Worm (Caenorhabditis elegans): Measurements from ENCODE around the gene Y11D7A.5.

Y11D7A.5 gene

DNA sequence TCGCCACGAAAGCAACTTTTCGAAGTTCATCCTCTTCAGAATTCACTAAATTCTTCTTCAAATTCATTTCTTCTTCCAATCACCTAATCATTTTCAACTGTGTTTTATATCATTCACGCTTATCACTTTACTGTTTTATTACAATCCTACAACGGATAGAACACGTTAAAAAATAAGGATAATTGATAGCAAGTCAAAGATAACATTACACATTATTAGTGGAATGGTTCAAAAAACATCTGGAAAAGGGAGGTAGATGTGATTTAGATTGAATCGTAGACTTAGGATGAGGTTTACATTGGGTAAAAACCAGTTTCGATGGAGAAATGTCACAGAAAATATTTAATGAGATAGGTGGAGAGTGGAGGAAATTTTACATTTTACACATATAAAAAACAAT lies 16.4 kb upstream of the Y11D7A.5 start, which contains the start of gene col-120:
Gene col-120 (minus strand): TSS at position 101 of the 400 bp plus-strand sequence.
- TF ChIP-seq nhr-23 (tag; optimal IDR thresholded peaks at IDR 0.05) (no peak), nhr-77 (tag; optimal IDR thresholded peaks at IDR 0.05) (no peak), lsy-12 (tag; optimal IDR thresholded peaks at IDR 0.05) (no peak), ZK546.5 (tag; optimal IDR thresholded peaks at IDR 0.05) (no peak), sea-2 (GFP tag; optimal IDR thresholded peaks at IDR 0.05) (no peak), fkh-10 (GFP tag; optimal IDR thresholded peaks at IDR 0.05) (no peak), ama-1 (optimal IDR thresholded peaks at IDR 0.05) (no peak), lin-39 (tag; optimal IDR thresholded peaks at IDR 0.05) (no peak), nhr-25 (tag; optimal IDR thresholded peaks at IDR 0.05) (no peak), fkh-2 (tag; optimal IDR thresholded peaks at IDR 0.05) (no peak), nhr-237 (tag; optimal IDR thresholded peaks at IDR 0.05) (no peak), nhr-12 (tag; optimal IDR thresholded peaks at IDR 0.05) (no peak), elt-3 (tag; optimal IDR thresholded peaks at IDR 0.05) (no peak), ceh-28 (tag; optimal IDR thresholded peaks at IDR 0.05) (no peak)

DNA sequence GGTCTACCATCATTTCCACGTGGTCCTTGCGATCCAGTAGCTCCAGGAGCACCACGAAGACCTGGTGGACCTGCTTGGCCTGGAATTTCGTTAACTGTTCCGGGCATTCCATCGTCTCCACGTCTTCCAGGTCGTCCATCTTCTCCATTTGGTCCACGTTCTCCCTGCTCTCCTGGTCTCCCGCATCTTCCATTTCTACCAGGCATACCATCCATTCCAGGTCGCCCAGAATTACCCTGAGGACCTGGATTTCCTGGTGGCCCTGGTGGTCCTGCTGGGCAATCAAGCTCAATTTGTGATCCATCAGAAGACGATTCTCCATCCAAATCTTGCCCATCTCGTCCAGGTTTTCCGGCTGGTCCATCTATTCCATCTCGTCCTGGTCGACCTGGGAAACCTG lies 15.5 kb upstream of the Y11D7A.5 start:
- TF ChIP-seq egl-5 (tag; optimal IDR thresholded peaks at IDR 0.05) (no peak), elt-3 (tag; optimal IDR thresholded peaks at IDR 0.05) (no peak)

DNA sequence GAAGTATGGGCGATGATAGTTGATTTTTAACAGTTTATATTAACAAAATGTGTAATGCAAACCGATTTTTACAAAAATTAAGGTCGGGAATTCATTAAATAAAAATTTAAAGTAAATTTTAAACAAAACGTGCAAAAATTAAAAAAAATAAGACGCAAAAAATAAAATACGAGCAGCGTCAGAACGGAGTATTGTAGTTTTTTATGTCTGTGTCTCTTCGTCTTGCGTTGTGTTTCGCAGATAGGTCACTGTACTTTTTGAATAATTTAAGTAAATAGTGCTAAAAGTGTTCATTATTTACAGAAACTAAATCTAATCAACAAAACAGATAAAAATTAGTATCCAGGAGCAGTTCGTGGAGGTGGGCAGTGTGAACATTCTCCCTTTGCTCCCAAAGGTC lies 15.0 kb upstream of the Y11D7A.5 start:
- no peak for TF ChIP-seq jun-1 (tag; optimal IDR thresholded peaks at IDR 0.05)
- no peak for TF ChIP-seq nhr-12 (tag; optimal IDR thresholded peaks at IDR 0.05)
- TF ChIP-seq ceh-28 (tag; optimal IDR thresholded peaks at IDR 0.05): no peak
- no peak for TF ChIP-seq daf-12 (tag; optimal IDR thresholded peaks at IDR 0.05)
- TF ChIP-seq ceh-16 (tag; optimal IDR thresholded peaks at IDR 0.05): no peak
- TF ChIP-seq lsy-12 (tag; optimal IDR thresholded peaks at IDR 0.05): no peak
- TF ChIP-seq nhr-25 (tag; optimal IDR thresholded peaks at IDR 0.05): no peak
- peak; percentile 4 for TF ChIP-seq ama-1 (optimal IDR thresholded peaks at IDR 0.05)
- TF ChIP-seq nhr-11 (tag; optimal IDR thresholded peaks at IDR 0.05): no peak
- TF ChIP-seq lin-15B (tag; optimal IDR thresholded peaks at IDR 0.05): peak; percentile 41
- peak; percentile 34 for TF ChIP-seq nhr-23 (tag; optimal IDR thresholded peaks at IDR 0.05)
- TF ChIP-seq ceh-9 (tag; optimal IDR thresholded peaks at IDR 0.05): no peak
- no peak for TF ChIP-seq skn-1 (tag; optimal IDR thresholded peaks at IDR 0.05)
- TF ChIP-seq nhr-28 (tag; optimal IDR thresholded peaks at IDR 0.05): no peak
- TF ChIP-seq nfya-1 (tag; optimal IDR thresholded peaks at IDR 0.05; ENCODE audit: insufficient read depth): no peak
- no peak for TF ChIP-seq ztf-11 (tag; optimal IDR thresholded peaks at IDR 0.05)
- TF ChIP-seq zag-1 (tag; optimal IDR thresholded peaks at IDR 0.05): no peak
- no peak for TF ChIP-seq aly-2 (tag; optimal IDR thresholded peaks at IDR 0.05)
- no peak for TF ChIP-seq fkh-2 (tag; optimal IDR thresholded peaks at IDR 0.05)
- TF ChIP-seq ZK546.5 (tag; optimal IDR thresholded peaks at IDR 0.05): no peak
- TF ChIP-seq eor-1 (tag; optimal IDR thresholded peaks at IDR 0.05): no peak
- no peak for TF ChIP-seq nhr-237 (tag; optimal IDR thresholded peaks at IDR 0.05)
- no peak for TF ChIP-seq pha-4 (tag; optimal IDR thresholded peaks at IDR 0.05)
- no peak for TF ChIP-seq tbx-2 (tag; optimal IDR thresholded peaks at IDR 0.05)
- TF ChIP-seq nhr-77 (tag; optimal IDR thresholded peaks at IDR 0.05): no peak
- no peak for TF ChIP-seq mml-1 (tag; optimal IDR thresholded peaks at IDR 0.05)
- no peak for TF ChIP-seq nhr-76 (tag; optimal IDR thresholded peaks at IDR 0.05)

DNA sequence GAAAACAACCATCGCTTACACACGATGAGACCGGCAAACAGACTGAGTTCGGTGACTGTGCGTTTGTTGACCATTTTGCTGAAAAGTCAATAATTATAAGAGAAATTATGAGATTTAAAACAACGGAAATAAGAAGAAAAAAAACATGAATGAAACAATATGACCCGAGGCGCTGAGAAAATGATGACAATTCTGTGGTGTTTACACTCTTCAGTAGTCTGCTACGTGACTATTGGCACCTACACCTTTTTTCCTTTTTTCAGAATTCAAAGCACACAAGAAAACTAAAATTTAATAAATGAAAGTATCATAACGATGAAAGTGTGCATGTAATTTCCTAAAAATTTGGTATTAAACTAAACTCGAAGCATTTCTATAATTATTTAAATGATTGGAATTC lies 14.4 kb upstream of the Y11D7A.5 start, which contains the start of gene Y11D7A.10:
Gene Y11D7A.10 (minus strand): TSS at position 82 of the 400 bp plus-strand sequence.
- TF ChIP-seq skn-1 (tag; optimal IDR thresholded peaks at IDR 0.05) (peak; percentile 87), jun-1 (tag; optimal IDR thresholded peaks at IDR 0.05) (no peak)

DNA sequence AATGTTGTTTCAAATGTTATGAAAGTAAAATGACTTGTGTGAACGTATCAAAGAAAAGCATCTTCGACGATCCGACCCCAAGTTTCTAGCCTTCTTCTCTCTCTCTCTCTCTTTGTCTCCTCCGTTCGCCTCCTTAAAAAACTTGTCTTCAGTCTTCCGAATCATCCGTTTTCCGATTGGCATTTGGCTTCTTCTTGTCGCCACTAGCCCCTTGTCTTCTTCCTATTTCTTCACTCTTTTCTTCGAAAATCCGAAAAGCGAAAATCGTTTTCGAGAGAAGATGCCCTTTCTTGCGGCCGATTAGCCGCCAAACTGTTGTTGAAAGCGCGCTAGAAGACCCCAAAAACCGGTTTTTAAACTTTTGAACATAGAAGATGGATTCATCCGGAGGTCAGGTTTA lies 13.2 kb upstream of the Y11D7A.5 start:
- TF ChIP-seq nhr-43 (tag; optimal IDR thresholded peaks at IDR 0.05; ENCODE audit: poor library complexity, severe bottlenecking) (peak; percentile 52), tbx-2 (tag; optimal IDR thresholded peaks at IDR 0.05) (peak; percentile 13), fos-1 (tag; optimal IDR thresholded peaks at IDR 0.05) (no peak), nhr-25 (tag; optimal IDR thresholded peaks at IDR 0.05) (peak; percentile 56), pha-4 (tag; optimal IDR thresholded peaks at IDR 0.05) (no peak), elt-2 (tag; optimal IDR thresholded peaks at IDR 0.05) (no peak), ama-1 (optimal IDR thresholded peaks at IDR 0.05) (peak; percentile 89), nhr-23 (tag; optimal IDR thresholded peaks at IDR 0.05) (peak; percentile 14)
